Fruit fly (Drosophila melanogaster) whole organism, embryonic: ENCODE data around the gene Lamtor4.

Experiments
- CG12071 ChIP-seq: fragments of 200-800 bp; sonication (Bioruptor generic); optimal IDR thresholded peaks from 3 replicates; lab custom pipeline; 2018; ENCODE audit warnings: missing biosample characterization, mild to moderate bottlenecking, missing genetic modification characterization
- CG12219 ChIP-seq: fragments of 200-800 bp; sonication (Bioruptor generic); optimal IDR thresholded peaks from 3 replicates; lab custom pipeline; 2018; ENCODE audit warnings: missing biosample characterization, mild to moderate bottlenecking, missing genetic modification characterization
- CG13894 ChIP-seq: fragments of 200-800 bp; sonication (Bioruptor generic); optimal IDR thresholded peaks from 3 replicates; lab custom pipeline; 2018; ENCODE audit warnings: missing biosample characterization, mild to moderate bottlenecking, missing genetic modification characterization, moderate library complexity
- CG14014 ChIP-seq: fragments of 200-800 bp; sonication (Bioruptor generic); IDR thresholded peaks from 2 replicates; pipeline ENCODE4 v1.3.6; 2022; ENCODE audit warnings: missing biosample characterization, missing genetic modification characterization
- CG1529 ChIP-seq: fragments of 200-800 bp; sonication (Bioruptor generic); optimal IDR thresholded peaks from 3 replicates; lab custom pipeline; 2018; ENCODE audit warnings: missing biosample characterization, missing genetic modification characterization
- CG1602 ChIP-seq: fragments of 200-800 bp; sonication (Bioruptor generic); optimal IDR thresholded peaks from 3 replicates; lab custom pipeline; 2016; ENCODE audit warnings: missing biosample characterization, missing genetic modification characterization
- CG17802 ChIP-seq: fragments of 200-800 bp; sonication (Bioruptor generic); optimal IDR thresholded peaks from 2 replicates; lab custom pipeline; 2018; ENCODE audit warnings: missing biosample characterization, mild to moderate bottlenecking, missing genetic modification characterization, moderate library complexity
- CG17829 ChIP-seq: fragments of 200-800 bp; optimal IDR thresholded peaks from 2 replicates; lab custom pipeline; 2019; ENCODE audit warnings: missing biosample characterization, mild to moderate bottlenecking, missing genetic modification characterization, moderate library complexity
- CG18011 ChIP-seq: fragments of 200-800 bp; sonication (Bioruptor generic); optimal IDR thresholded peaks from 2 replicates; lab custom pipeline; 2017; ENCODE audit warnings: missing biosample characterization, missing genetic modification characterization, mild to moderate bottlenecking, moderate library complexity, missing genotype
- CG2678 ChIP-seq: fragments of 200-800 bp; sonication (Bioruptor generic); optimal IDR thresholded peaks from 3 replicates; lab custom pipeline; 2019; ENCODE audit warnings: missing biosample characterization, mild to moderate bottlenecking, missing genetic modification characterization, moderate library complexity
- CG4328 ChIP-seq: fragments of 200-800 bp; sonication (Bioruptor generic); optimal IDR thresholded peaks from 3 replicates; lab custom pipeline; 2017; ENCODE audit warnings: missing biosample characterization, missing genetic modification reagents, missing genetic modification characterization
- CG43689 ChIP-seq: fragments of 200-800 bp; sonication (Bioruptor generic); IDR thresholded peaks from 2 replicates; pipeline ENCODE4 v1.3.6; 2022; ENCODE audit warnings: missing biosample characterization, missing genetic modification characterization
- CG4424 ChIP-seq: fragments of 200-800 bp; sonication (Bioruptor generic); optimal IDR thresholded peaks from 3 replicates; lab custom pipeline; 2016; ENCODE audit warnings: missing biosample characterization, missing genetic modification characterization
- CG7357 ChIP-seq: fragments of 200-800 bp; sonication (Bioruptor generic); IDR thresholded peaks from 3 replicates; pipeline ENCODE4 v1.3.6; 2022; ENCODE audit warnings: missing biosample characterization, missing genetic modification characterization
- Dad ChIP-seq: fragments of 200-800 bp; sonication (Bioruptor generic); optimal IDR thresholded peaks from 3 replicates; lab custom pipeline; 2016; ENCODE audit warnings: missing biosample characterization, missing genetic modification characterization
- Dbx ChIP-seq: fragments of 200-800 bp; sonication (Bioruptor generic); IDR thresholded peaks from 3 replicates; pipeline ENCODE4 v1.3.6; 2022; ENCODE audit warnings: missing biosample characterization, missing genetic modification characterization
- Dek ChIP-seq: fragments of 200-800 bp; sonication (Bioruptor generic); optimal IDR thresholded peaks from 3 replicates; lab custom pipeline; 2019; ENCODE audit warnings: missing biosample characterization, mild to moderate bottlenecking, missing genetic modification characterization, moderate library complexity
- H2.0 ChIP-seq: fragments of 200-800 bp; sonication (Bioruptor generic); IDR thresholded peaks from 2 replicates; pipeline ENCODE4 v1.3.6; 2022; ENCODE audit warnings: missing biosample characterization, missing genetic modification characterization
- HHEX ChIP-seq: fragments of 200-800 bp; sonication (Bioruptor generic); optimal IDR thresholded peaks from 3 replicates; lab custom pipeline; 2017; ENCODE audit warnings: missing biosample characterization, mild to moderate bottlenecking, missing genetic modification characterization, missing genetic modification reagents
- HLH4C ChIP-seq: fragments of 200-800 bp; sonication (Bioruptor generic); IDR thresholded peaks from 3 replicates; pipeline ENCODE4 v1.3.6; 2022; ENCODE audit warnings: missing biosample characterization, missing genetic modification characterization; ENCODE audit not compliant: partially characterized antibody
- Hr78 ChIP-seq, 2 experiments: fragments of 200-800 bp in 1 of 2; fragments of >200 bp in 1 of 2; sonication (Bioruptor generic) in 1 of 2; optimal IDR thresholded peaks; 2 replicates each; lab custom pipeline; 2017 to 2019; ENCODE audit warnings: missing biosample characterization in 2 of 2, missing genetic modification characterization in 2 of 2, mild to moderate bottlenecking in 1 of 2, moderate library complexity in 1 of 2
- Kr ChIP-seq: fragments of 200-800 bp; sonication (Bioruptor generic); optimal IDR thresholded peaks from 2 replicates; lab custom pipeline; 2017; ENCODE audit warnings: missing biosample characterization, mild to moderate bottlenecking, missing genetic modification characterization
- Meics ChIP-seq: fragments of 200-800 bp; sonication (Bioruptor generic); optimal IDR thresholded peaks from 2 replicates; lab custom pipeline; 2017; ENCODE audit warnings: missing biosample characterization, mild to moderate bottlenecking, missing genetic modification characterization
- Opbp ChIP-seq: fragments of 200-800 bp; sonication (Bioruptor generic); IDR thresholded peaks from 3 replicates; pipeline ENCODE4 v1.3.6; 2022; ENCODE audit warnings: missing biosample characterization, missing genetic modification characterization; ENCODE audit not compliant: partially characterized antibody
- Poxn ChIP-seq: fragments of 200-800 bp; sonication (Bioruptor generic); IDR thresholded peaks from 2 replicates; pipeline ENCODE4 v1.3.6; 2022; ENCODE audit warnings: missing biosample characterization, missing genetic modification characterization
- Rx ChIP-seq: fragments of 200-800 bp; sonication (Bioruptor generic); IDR thresholded peaks from 2 replicates; pipeline ENCODE4 v1.3.6; 2022; ENCODE audit warnings: missing biosample characterization, missing genetic modification characterization
- Scr ChIP-seq: fragments of 200-800 bp; sonication (Bioruptor generic); IDR thresholded peaks from 2 replicates; pipeline ENCODE4 v1.3.6; 2022; ENCODE audit warnings: missing biosample characterization, missing genetic modification characterization; ENCODE audit not compliant: partially characterized antibody
- Usf ChIP-seq: fragments of 200-800 bp; sonication (Bioruptor generic); optimal IDR thresholded peaks from 2 replicates; lab custom pipeline; 2017; ENCODE audit warnings: missing genotype, missing biosample characterization, missing genetic modification characterization
- Vsx1 ChIP-seq: fragments of 200-800 bp; sonication (Bioruptor generic); optimal IDR thresholded peaks from 2 replicates; lab custom pipeline; 2017; ENCODE audit warnings: missing biosample characterization, mild to moderate bottlenecking, missing genetic modification characterization, missing genetic modification reagents
- amos ChIP-seq: fragments of 200-800 bp; sonication (Bioruptor generic); IDR thresholded peaks from 2 replicates; pipeline ENCODE4 v1.3.6; 2022; ENCODE audit warnings: missing biosample characterization, missing genetic modification characterization; ENCODE audit not compliant: partially characterized antibody
- ash1 ChIP-seq: fragments of 200-800 bp; sonication (Bioruptor generic); optimal IDR thresholded peaks from 2 replicates; lab custom pipeline; 2018; ENCODE audit warnings: missing biosample characterization, mild to moderate bottlenecking, missing genetic modification characterization
- br ChIP-seq: fragments of >200 bp; optimal IDR thresholded peaks from 2 replicates; lab custom pipeline; 2017
- croc ChIP-seq: fragments of 200-800 bp; sonication (Bioruptor generic); conservative IDR thresholded peaks from 3 replicates; pipeline ENCODE4 v1.3.6; 2022; ENCODE audit warnings: missing biosample characterization, missing genetic modification characterization
- dm ChIP-seq: fragments of 200-800 bp; sonication (Bioruptor generic); optimal IDR thresholded peaks from 3 replicates; lab custom pipeline; 2016; ENCODE audit warnings: missing biosample characterization, missing genetic modification characterization
- dysf ChIP-seq: fragments of 200-800 bp; sonication (Bioruptor generic); IDR thresholded peaks from 3 replicates; pipeline ENCODE4 v1.3.6; 2022; ENCODE audit warnings: missing biosample characterization, missing genetic modification characterization
- fd3F ChIP-seq: fragments of 200-800 bp; sonication (Bioruptor generic); optimal IDR thresholded peaks from 2 replicates; lab custom pipeline; 2018; ENCODE audit warnings: missing biosample characterization, mild to moderate bottlenecking, missing genetic modification characterization, moderate library complexity
- ftz-f1 ChIP-seq: fragments of 200-800 bp; sonication (Bioruptor generic); optimal IDR thresholded peaks from 2 replicates; lab custom pipeline; 2016; ENCODE audit warnings: missing biosample characterization, missing genetic modification characterization
- fu2 ChIP-seq: fragments of 200-800 bp; sonication (Bioruptor generic); optimal IDR thresholded peaks from 2 replicates; lab custom pipeline; 2016; ENCODE audit warnings: missing biosample characterization, missing genetic modification characterization
- grau ChIP-seq: fragments of 200-800 bp; optimal IDR thresholded peaks from 3 replicates; lab custom pipeline; 2019; ENCODE audit warnings: missing biosample characterization, mild to moderate bottlenecking, missing genetic modification characterization, moderate library complexity
- jumu ChIP-seq: fragments of 200-800 bp; sonication (Bioruptor generic); optimal IDR thresholded peaks from 3 replicates; lab custom pipeline; 2016; ENCODE audit warnings: missing biosample characterization, missing genetic modification characterization
- oc ChIP-seq: fragments of 200-800 bp; sonication (Bioruptor generic); optimal IDR thresholded peaks from 2 replicates; lab custom pipeline; 2018; ENCODE audit warnings: missing biosample characterization, mild to moderate bottlenecking, missing genetic modification characterization, moderate library complexity
- p53 ChIP-seq: fragments of 200-800 bp; sonication (Bioruptor generic); optimal IDR thresholded peaks from 2 replicates; lab custom pipeline; 2016; ENCODE audit warnings: missing biosample characterization, missing genetic modification characterization
- repo ChIP-seq: fragments of 200-800 bp; sonication (Bioruptor generic); optimal IDR thresholded peaks from 2 replicates; lab custom pipeline; 2016; ENCODE audit warnings: missing biosample characterization, missing genetic modification characterization
- salm ChIP-seq: fragments of 200-800 bp; sonication (Bioruptor generic); optimal IDR thresholded peaks from 2 replicates; lab custom pipeline; 2018; ENCODE audit warnings: missing biosample characterization, mild to moderate bottlenecking, missing genetic modification characterization
- sd ChIP-seq: fragments of 200-800 bp; sonication (Bioruptor generic); optimal IDR thresholded peaks from 3 replicates; lab custom pipeline; 2018; ENCODE audit warnings: missing biosample characterization, mild to moderate bottlenecking, missing genetic modification characterization, moderate library complexity
- sim ChIP-seq: fragments of 200-800 bp; sonication (Bioruptor generic); IDR thresholded peaks from 2 replicates; pipeline ENCODE4 v1.3.6; 2022; ENCODE audit warnings: missing biosample characterization, missing genetic modification characterization
- sima ChIP-seq: fragments of 200-800 bp; sonication (Bioruptor generic); optimal IDR thresholded peaks from 2 replicates; lab custom pipeline; 2016; ENCODE audit warnings: missing biosample characterization, missing genetic modification characterization
- sr ChIP-seq: fragments of 200-800 bp; sonication (Bioruptor generic); IDR thresholded peaks from 3 replicates; pipeline ENCODE4 v1.3.6; 2022; ENCODE audit warnings: missing biosample characterization, missing genetic modification characterization
- tll ChIP-seq, 2 experiments: fragments of 200-800 bp in 1 of 2; fragments of >200 bp in 1 of 2; sonication (Bioruptor generic) in 1 of 2; optimal IDR thresholded peaks; 2 replicates each; lab custom pipeline; 2017 to 2019; ENCODE audit warnings: missing biosample characterization in 2 of 2, missing genetic modification characterization in 2 of 2, mild to moderate bottlenecking in 1 of 2, moderate library complexity in 1 of 2
- zf30C ChIP-seq: fragments of 200-800 bp; sonication (Bioruptor generic); optimal IDR thresholded peaks from 3 replicates; lab custom pipeline; 2018; ENCODE audit warnings: missing biosample characterization, mild to moderate bottlenecking, missing genetic modification characterization

The Lamtor4 gene

dm6 chr3L:3902491-3903198 is 5.9 kb downstream of the Lamtor4 start, which contains the start of gene Ubi-p63E (continued):
- TF ChIP-seq dysf (no peak), br (lab: Kevin White, UChicago) (no peak), Vsx1 (no peak), Opbp (GFP tag; lab: Robert Waterston, UW) (no peak), CG4328 (GFP tag; lab: Kevin White, UChicago) (no peak), grau (tag; lab: Kevin White, UChicago) (peak; percentile 54), Usf (GFP tag; lab: Kevin White, UChicago) (peak; percentile 58), oc (tag; lab: Kevin White, UChicago) (peak; percentile 34), tll (GFP tag; optimal IDR thresholded peaks at IDR 0.05; lab: Kevin White, UChicago) (no peak), Poxn (GFP tag; lab: Robert Waterston, UW) (no peak), CG12071 (GFP tag; lab: Kevin White, UChicago) (no peak), CG1602 (GFP tag; lab: Kevin White, UChicago) (peak; percentile 47), ash1 (GFP tag; lab: Kevin White, UChicago) (no peak), CG43689 (GFP tag; lab: Robert Waterston, UW) (no peak), sim (GFP tag; lab: Robert Waterston, UW) (no peak), dm (peak; percentile 57), p53 (GFP tag; lab: Kevin White, UChicago) (no peak), sd (tag; lab: Kevin White, UChicago) (no peak), fd3F (GFP tag; lab: Kevin White, UChicago) (peak; percentile 24), amos (GFP tag; lab: Robert Waterston, UW) (no peak), repo (GFP tag; lab: Kevin White, UChicago) (peak; percentile 39), ftz-f1 (GFP tag; lab: Kevin White, UChicago) (peak; percentile 82), HHEX (GFP tag; lab: Kevin White, UChicago) (peak; percentile 40), CG4424 (GFP tag; lab: Kevin White, UChicago) (peak; percentile 67), CG14014 (GFP tag; lab: Robert Waterston, UW) (no peak), CG17802 (tag; lab: Kevin White, UChicago) (no peak), Dad (peak; percentile 37), zf30C (GFP tag; lab: Kevin White, UChicago) (peak; percentile 98), CG17829 (tag; lab: Kevin White, UChicago) (peak; percentile 16), croc (peak; percentile 54; the same call in 2 of the 3 replicates), Hr78 (GFP tag; optimal IDR thresholded peaks at IDR 0.05; lab: Kevin White, UChicago) (no peak), salm (tag; lab: Kevin White, UChicago) (no peak), sr (GFP tag; lab: Robert Waterston, UW) (no peak), Meics (GFP tag; lab: Kevin White, UChicago) (peak; percentile 72), CG12219 (GFP tag; lab: Kevin White, UChicago) (peak; percentile 48), jumu (peak; percentile 50), CG1529 (GFP tag; lab: Kevin White, UChicago) (peak; percentile 40), H2.0 (GFP tag; lab: Robert Waterston, UW) (no peak), CG13894 (tag; lab: Kevin White, UChicago) (peak; percentile 66), Scr (GFP tag; lab: Robert Waterston, UW) (no peak), Kr (no peak), Dek (tag; lab: Kevin White, UChicago) (peak; percentile 49), CG2678 (tag; lab: Kevin White, UChicago) (peak; percentile 70), fu2 (peak; percentile 70), CG18011 (GFP tag; lab: Kevin White, UChicago) (no peak), Dbx (GFP tag; lab: Robert Waterston, UW) (no peak), CG7357 (GFP tag; lab: Robert Waterston, UW) (0 out of 3 replicates have a peak, but pooled peaks have one; percentile 6), HLH4C (GFP tag; lab: Robert Waterston, UW) (no peak), sima (GFP tag; lab: Kevin White, UChicago) (no peak), Rx (no peak)
